Fruit fly (Drosophila melanogaster) whole organism, embryonic: ENCODE results near the gene CG2841.
A peak's percentile ranks its signal among the peaks of the same experiment; 100 is the strongest.

Source experiments
- CG10321 ChIP-seq: fragments of 200-800 bp; sonication (Bioruptor generic); IDR thresholded peaks from 2 replicates; pipeline ENCODE4 v1.3.6; 2022; ENCODE audit warnings: missing biosample characterization, missing genetic modification characterization
- CG10431 ChIP-seq: fragments of 200-800 bp; sonication (Bioruptor generic); optimal IDR thresholded peaks from 3 replicates; lab custom pipeline; 2018; ENCODE audit warnings: missing biosample characterization, mild to moderate bottlenecking, missing genetic modification characterization
- CG13123 ChIP-seq: fragments of 200-800 bp; sonication (Bioruptor generic); optimal IDR thresholded peaks from 2 replicates; lab custom pipeline; 2016; ENCODE audit warnings: missing biosample characterization, missing genetic modification characterization
- CG14050 ChIP-seq: fragments of 200-800 bp; sonication (Bioruptor generic); IDR thresholded peaks from 3 replicates; pipeline ENCODE4 v1.3.6; 2022; ENCODE audit warnings: missing biosample characterization, missing genetic modification characterization
- CG14667 ChIP-seq: fragments of 200-800 bp; sonication (Bioruptor generic); IDR thresholded peaks from 2 replicates; pipeline ENCODE4 v1.3.6; 2022; ENCODE audit warnings: missing biosample characterization, missing genetic modification characterization
- CG16815 ChIP-seq: fragments of 200-800 bp; sonication (Bioruptor generic); optimal IDR thresholded peaks from 3 replicates; lab custom pipeline; 2017; ENCODE audit warnings: missing biosample characterization, mild to moderate bottlenecking, missing genetic modification characterization
- CG17359 ChIP-seq: fragments of 200-800 bp; sonication (Bioruptor generic); optimal IDR thresholded peaks from 3 replicates; lab custom pipeline; 2018; ENCODE audit warnings: missing biosample characterization, mild to moderate bottlenecking, missing genetic modification characterization, moderate library complexity
- CG17912 ChIP-seq: fragments of 200-800 bp; sonication (Bioruptor generic); optimal IDR thresholded peaks from 2 replicates; lab custom pipeline; 2018; ENCODE audit warnings: missing biosample characterization, mild to moderate bottlenecking, missing genetic modification characterization
- CG18764 ChIP-seq: fragments of 200-800 bp; sonication (Bioruptor generic); optimal IDR thresholded peaks from 3 replicates; lab custom pipeline; 2016; ENCODE audit warnings: missing biosample characterization, missing genetic modification characterization
- CG2202 ChIP-seq: fragments of 200-800 bp; sonication (Bioruptor generic); optimal IDR thresholded peaks from 2 replicates; lab custom pipeline; 2018; ENCODE audit warnings: missing biosample characterization, mild to moderate bottlenecking, missing genetic modification characterization
- CG2712 ChIP-seq: fragments of 200-800 bp; optimal IDR thresholded peaks from 3 replicates; lab custom pipeline; 2019; ENCODE audit warnings: missing biosample characterization, mild to moderate bottlenecking, missing genetic modification characterization, moderate library complexity
- CG4360 ChIP-seq: fragments of 200-800 bp; sonication (Bioruptor generic); IDR thresholded peaks from 2 replicates; pipeline ENCODE4 v1.3.6; 2022; ENCODE audit warnings: missing biosample characterization, missing genetic modification characterization
- CG4617 ChIP-seq: fragments of 200-800 bp; sonication (Bioruptor generic); optimal IDR thresholded peaks from 3 replicates; lab custom pipeline; 2016; ENCODE audit warnings: missing biosample characterization, missing genetic modification characterization, borderline replicate concordance
- CG5180 ChIP-seq: fragments of 200-800 bp; sonication (Bioruptor generic); optimal IDR thresholded peaks from 3 replicates; lab custom pipeline; 2017; ENCODE audit warnings: missing biosample characterization, missing genetic modification characterization, mild to moderate bottlenecking, moderate library complexity, missing genetic modification reagents
- CG7963 ChIP-seq: fragments of 200-800 bp; sonication (Bioruptor generic); IDR thresholded peaks from 3 replicates; pipeline ENCODE4 v1.3.6; 2022; ENCODE audit warnings: missing biosample characterization, missing genetic modification characterization; ENCODE audit not compliant: partially characterized antibody
- CG8388 ChIP-seq: fragments of 200-800 bp; sonication (Bioruptor generic); optimal IDR thresholded peaks from 2 replicates; lab custom pipeline; 2019; ENCODE audit warnings: missing biosample characterization, mild to moderate bottlenecking, missing genetic modification characterization, moderate library complexity
- CHES-1-like ChIP-seq: fragments of 200-800 bp; sonication (Bioruptor generic); optimal IDR thresholded peaks from 2 replicates; lab custom pipeline; 2016; ENCODE audit warnings: missing biosample characterization, missing genetic modification characterization
- Camta ChIP-seq: fragments of 200-800 bp; sonication (Bioruptor generic); optimal IDR thresholded peaks from 2 replicates; lab custom pipeline; 2016; ENCODE audit warnings: missing biosample characterization, missing genetic modification characterization
- Doc2 ChIP-seq: fragments of 200-800 bp; sonication (Bioruptor generic); IDR thresholded peaks from 2 replicates; pipeline ENCODE4 v1.3.6; 2022; ENCODE audit warnings: missing biosample characterization, missing genetic modification characterization
- Fer2 ChIP-seq: fragments of 200-800 bp; sonication (Bioruptor generic); optimal IDR thresholded peaks from 2 replicates; lab custom pipeline; 2018; ENCODE audit warnings: missing biosample characterization, mild to moderate bottlenecking, missing genetic modification characterization, moderate library complexity
- Hmr ChIP-seq: fragments of 200-800 bp; sonication (Bioruptor generic); optimal IDR thresholded peaks from 3 replicates; lab custom pipeline; 2017; ENCODE audit warnings: mild to moderate bottlenecking, missing biosample characterization, missing genetic modification reagents, missing genetic modification characterization
- Hr3 ChIP-seq: fragments of 200-800 bp; sonication (Bioruptor generic); optimal IDR thresholded peaks from 3 replicates; lab custom pipeline; 2016; ENCODE audit warnings: missing biosample characterization, missing genetic modification characterization
- Hr78 ChIP-seq, 2 experiments: fragments of 200-800 bp in 1 of 2; fragments of >200 bp in 1 of 2; sonication (Bioruptor generic) in 1 of 2; optimal IDR thresholded peaks; 2 replicates each; lab custom pipeline; 2017 to 2019; ENCODE audit warnings: missing biosample characterization in 2 of 2, missing genetic modification characterization in 2 of 2, mild to moderate bottlenecking in 1 of 2, moderate library complexity in 1 of 2
- Lpt ChIP-seq: fragments of >200 bp; optimal IDR thresholded peaks from 2 replicates; lab custom pipeline; 2018; ENCODE audit warnings: missing biosample characterization, missing genetic modification characterization
- Myb ChIP-seq: fragments of 200-800 bp; sonication (Bioruptor generic); optimal IDR thresholded peaks from 2 replicates; lab custom pipeline; 2016; ENCODE audit warnings: missing biosample characterization, missing genetic modification characterization
- NK7.1 ChIP-seq: fragments of 200-800 bp; sonication (Bioruptor generic); optimal IDR thresholded peaks from 3 replicates; lab custom pipeline; 2016; ENCODE audit warnings: missing biosample characterization, missing genetic modification characterization
- Nf-YA ChIP-seq: fragments of 200-800 bp; sonication (Bioruptor generic); IDR thresholded peaks from 2 replicates; pipeline ENCODE4 v1.3.6; 2022; ENCODE audit warnings: missing biosample characterization, missing genetic modification characterization
- Pdp1 ChIP-seq, 2 experiments: fragments of 200-800 bp; sonication (Bioruptor generic); optimal IDR thresholded peaks; 3 replicates each; lab custom pipeline; 2016; ENCODE audit warnings: missing biosample characterization in 2 of 2, missing genetic modification characterization in 2 of 2, mild to moderate bottlenecking in 1 of 2, moderate library complexity in 1 of 2
- Ptx1 ChIP-seq: fragments of 200-800 bp; sonication (Bioruptor generic); IDR thresholded peaks from 2 replicates; pipeline ENCODE4 v1.3.6; 2022; ENCODE audit warnings: missing biosample characterization, missing genetic modification characterization
- Six4 ChIP-seq: fragments of 200-800 bp; sonication (Bioruptor generic); optimal IDR thresholded peaks from 2 replicates; lab custom pipeline; 2016; ENCODE audit warnings: missing biosample characterization, missing genetic modification characterization
- Xrp1 ChIP-seq: fragments of 200-800 bp; sonication (Bioruptor generic); IDR thresholded peaks from 2 replicates; pipeline ENCODE4 v1.3.6; 2022; ENCODE audit warnings: missing biosample characterization, missing genetic modification characterization
- ash1 ChIP-seq: fragments of 200-800 bp; sonication (Bioruptor generic); optimal IDR thresholded peaks from 2 replicates; lab custom pipeline; 2018; ENCODE audit warnings: missing biosample characterization, mild to moderate bottlenecking, missing genetic modification characterization
- cg ChIP-seq: fragments of 200-800 bp; sonication (Bioruptor generic); optimal IDR thresholded peaks from 3 replicates; lab custom pipeline; 2019; ENCODE audit warnings: missing biosample characterization, mild to moderate bottlenecking, missing genetic modification characterization, moderate library complexity
- disco-r ChIP-seq: fragments of 200-800 bp; sonication (Bioruptor generic); optimal IDR thresholded peaks from 2 replicates; lab custom pipeline; 2016; ENCODE audit warnings: missing biosample characterization, missing genetic modification characterization
- dmrt99B ChIP-seq: fragments of 200-800 bp; sonication (Bioruptor generic); optimal IDR thresholded peaks from 2 replicates; lab custom pipeline; 2018; ENCODE audit warnings: missing biosample characterization, mild to moderate bottlenecking, missing genetic modification characterization, moderate library complexity
- hb ChIP-seq: fragments of 200-800 bp; sonication (Bioruptor generic); IDR thresholded peaks from 3 replicates; pipeline ENCODE4 v1.3.6; 2022; ENCODE audit warnings: missing biosample characterization, missing genetic modification characterization; ENCODE audit not compliant: partially characterized antibody
- hbn ChIP-seq: fragments of 200-800 bp; sonication (Bioruptor generic); IDR thresholded peaks from 2 replicates; pipeline ENCODE4 v1.3.6; 2022; ENCODE audit warnings: missing biosample characterization, missing genetic modification characterization; ENCODE audit not compliant: partially characterized antibody
- ind ChIP-seq: fragments of 200-800 bp; sonication (Bioruptor generic); optimal IDR thresholded peaks from 3 replicates; lab custom pipeline; 2016; ENCODE audit warnings: missing biosample characterization, missing genetic modification characterization
- lab ChIP-seq: fragments of 200-800 bp; sonication (Bioruptor generic); optimal IDR thresholded peaks from 3 replicates; lab custom pipeline; 2017; ENCODE audit warnings: missing biosample characterization, missing genetic modification characterization, mild to moderate bottlenecking, moderate library complexity, missing genetic modification reagents
- lbe ChIP-seq: fragments of 200-800 bp; sonication (Bioruptor generic); optimal IDR thresholded peaks from 2 replicates; lab custom pipeline; 2016; ENCODE audit warnings: missing biosample characterization, mild to moderate bottlenecking, missing genetic modification characterization
- mld ChIP-seq: fragments of 200-800 bp; sonication (Bioruptor generic); IDR thresholded peaks from 3 replicates; pipeline ENCODE4 v1.3.6; 2022; ENCODE audit warnings: missing biosample characterization, missing genetic modification characterization; ENCODE audit not compliant: partially characterized antibody
- pb ChIP-seq: fragments of 200-800 bp; sonication (Bioruptor generic); optimal IDR thresholded peaks from 3 replicates; lab custom pipeline; 2016; ENCODE audit warnings: missing biosample characterization, missing genetic modification characterization
- pfk ChIP-seq: fragments of 200-800 bp; sonication (Bioruptor generic); optimal IDR thresholded peaks from 2 replicates; lab custom pipeline; 2018; ENCODE audit warnings: missing biosample characterization, mild to moderate bottlenecking, missing genetic modification characterization, moderate library complexity
- pnt ChIP-seq: fragments of 200-800 bp; sonication (Bioruptor generic); optimal IDR thresholded peaks from 3 replicates; lab custom pipeline; 2016; ENCODE audit warnings: missing biosample characterization, missing genetic modification characterization
- pzg ChIP-seq: fragments of 200-800 bp; sonication (Bioruptor generic); optimal IDR thresholded peaks from 3 replicates; lab custom pipeline; 2018; ENCODE audit warnings: missing biosample characterization, mild to moderate bottlenecking, missing genetic modification characterization, moderate library complexity
- sisA ChIP-seq: fragments of 200-800 bp; sonication (Bioruptor generic); IDR thresholded peaks from 2 replicates; pipeline ENCODE4 v1.3.6; 2022; ENCODE audit warnings: missing biosample characterization, missing genetic modification characterization
- sug ChIP-seq: fragments of 200-800 bp; optimal IDR thresholded peaks from 2 replicates; lab custom pipeline; 2019; ENCODE audit warnings: missing biosample characterization, mild to moderate bottlenecking, missing genetic modification characterization, moderate library complexity
- tap ChIP-seq: fragments of 200-800 bp; optimal IDR thresholded peaks from 3 replicates; lab custom pipeline; 2019; ENCODE audit warnings: missing biosample characterization, mild to moderate bottlenecking, missing genetic modification characterization, moderate library complexity
- trem ChIP-seq: fragments of 200-800 bp; optimal IDR thresholded peaks from 3 replicates; lab custom pipeline; 2019; ENCODE audit warnings: missing biosample characterization, mild to moderate bottlenecking, missing genetic modification characterization, moderate library complexity
- tx ChIP-seq: fragments of 200-800 bp; sonication (Bioruptor generic); optimal IDR thresholded peaks from 2 replicates; lab custom pipeline; 2016; ENCODE audit warnings: missing biosample characterization, missing genetic modification characterization

The CG2841 gene

dm6 chrX:2329312-2329711 lies 36.8 kb downstream of the CG2841 start (continued):
- peak; percentile 66 for TF ChIP-seq CG8388 (GFP tag; lab: Kevin White, UChicago)
- peak; percentile 15 for TF ChIP-seq CG10431 (GFP tag; lab: Kevin White, UChicago)
- TF ChIP-seq Doc2 (GFP tag; lab: Robert Waterston, UW): no peak
- peak; percentile 10 for TF ChIP-seq CG5180 (GFP tag; lab: Kevin White, UChicago)
- TF ChIP-seq tx (GFP tag; lab: Kevin White, UChicago): peak; percentile 78
- TF ChIP-seq CHES-1-like: peak; percentile 78
- TF ChIP-seq tap (tag; lab: Kevin White, UChicago): peak; percentile 50
- TF ChIP-seq hbn: no peak
- peak; percentile 64 for TF ChIP-seq Camta (GFP tag; lab: Kevin White, UChicago)
- peak; percentile 56 for TF ChIP-seq Nf-YA
- TF ChIP-seq dmrt99B: peak; percentile 71
- peak; percentile 69 for TF ChIP-seq CG14667 (GFP tag; lab: Robert Waterston, UW)
- TF ChIP-seq NK7.1 (GFP tag; lab: Kevin White, UChicago): peak; percentile 80
- no peak for TF ChIP-seq mld (GFP tag; lab: Robert Waterston, UW)
- no peak for TF ChIP-seq pzg
- peak; percentile 72 for TF ChIP-seq Hr3 (GFP tag; lab: Kevin White, UChicago)
- TF ChIP-seq CG13123 (GFP tag; lab: Kevin White, UChicago): peak; percentile 45
- TF ChIP-seq cg (GFP tag; lab: Kevin White, UChicago): no peak
- no peak for TF ChIP-seq CG10321
- TF ChIP-seq Hr78 (GFP tag; optimal IDR thresholded peaks at IDR 0.05; lab: Kevin White, UChicago): no peak
- peak; percentile 50 for TF ChIP-seq CG4617 (GFP tag; lab: Kevin White, UChicago)
- peak; percentile 78 for TF ChIP-seq sisA
- TF ChIP-seq sug (tag; lab: Kevin White, UChicago): no peak
- TF ChIP-seq CG2712: peak; percentile 82
- peak; percentile 84 for TF ChIP-seq Hmr
- TF ChIP-seq CG16815 (GFP tag; lab: Kevin White, UChicago): peak; percentile 65
- TF ChIP-seq pnt (GFP tag; lab: Kevin White, UChicago): peak; percentile 73
- peak; percentile 79 for TF ChIP-seq Ptx1
- TF ChIP-seq trem (tag; lab: Kevin White, UChicago): no peak
- no peak for TF ChIP-seq CG7963
- peak; percentile 61 for TF ChIP-seq Myb (GFP tag; lab: Kevin White, UChicago)
- TF ChIP-seq pfk (GFP tag; lab: Kevin White, UChicago): no peak
- TF ChIP-seq hb (GFP tag; lab: Robert Waterston, UW): no peak
- TF ChIP-seq Pdp1 (GFP tag; optimal IDR thresholded peaks at IDR 0.05; lab: Kevin White, UChicago): peak; percentile 69 to 82
- peak; percentile 56 for TF ChIP-seq Six4 (GFP tag; lab: Kevin White, UChicago)
- peak; percentile 2 for TF ChIP-seq Fer2 (tag; lab: Kevin White, UChicago)
- TF ChIP-seq CG14050 (GFP tag; lab: Robert Waterston, UW): peak; percentile 88
- TF ChIP-seq lab (GFP tag; lab: Kevin White, UChicago): peak; percentile 84
- peak; percentile 74 for TF ChIP-seq ind (GFP tag; lab: Kevin White, UChicago)
- TF ChIP-seq CG18764: peak; percentile 46
- TF ChIP-seq Xrp1 (GFP tag; lab: Robert Waterston, UW): peak; percentile 80
- no peak for TF ChIP-seq ash1 (GFP tag; lab: Kevin White, UChicago)
- TF ChIP-seq CG2202 (tag; lab: Kevin White, UChicago): peak; percentile 56
- no peak for TF ChIP-seq Lpt
- TF ChIP-seq pb (GFP tag; lab: Kevin White, UChicago): peak; percentile 54
- peak; percentile 54 for TF ChIP-seq disco-r (GFP tag; lab: Kevin White, UChicago)
- TF ChIP-seq lbe (GFP tag; lab: Kevin White, UChicago): no peak
- no peak for TF ChIP-seq CG17912
- TF ChIP-seq CG4360 (GFP tag; lab: Robert Waterston, UW): peak; percentile 18; the same call in 1 of the 2 replicates
- TF ChIP-seq CG17359 (tag; lab: Kevin White, UChicago): peak; percentile 67
